Worm (Caenorhabditis elegans) whole organism, L4/young adult: ENCODE measurements around the gene F58D2.2.

Source experiments
- W03F9.2 ChIP-seq: fragments of 150-350 bp; optimal IDR thresholded peaks from 2 replicates; lab custom pipeline; 2014; ENCODE audit warnings: missing biosample characterization, missing genetic modification characterization
- him-1 ChIP-seq: sonication (generic microtip); optimal IDR thresholded peaks from 2 replicates; lab custom pipeline; 2016; ENCODE audit warnings: missing genotype, missing genetic modification reagents, missing genetic modification characterization, missing compliant biosample characterization

DNA sequence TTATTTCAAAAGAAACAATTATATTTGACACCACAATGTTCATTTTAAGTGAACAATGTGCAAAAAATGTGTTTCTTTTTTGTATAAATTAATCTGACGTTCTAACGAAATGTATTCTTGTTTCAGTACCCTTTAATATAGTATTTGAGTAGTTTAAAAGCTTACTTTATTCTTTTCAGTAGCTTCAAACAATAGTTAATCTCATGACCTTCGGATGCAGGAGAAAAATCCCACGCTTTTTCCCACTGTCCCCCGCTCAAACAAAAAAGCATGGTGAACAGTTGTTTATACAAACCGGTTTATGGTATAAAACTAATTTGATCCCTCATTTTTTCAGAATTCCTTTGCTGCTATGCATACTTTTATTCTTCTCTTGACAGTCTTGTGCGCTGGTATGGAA is 24.4 kb upstream of the F58D2.2 start, which contains the start of gene scl-14:
- TF ChIP-seq him-1 (tag; lab: Kevin White, UChicago) (no peak), W03F9.2 (no peak)
